Fruit fly (Drosophila melanogaster) whole organism, pupa: Measurements from ENCODE around the gene CG15478.

Experiments
- CG15710 ChIP-seq: fragments of 200-800 bp; sonication (Bioruptor generic); optimal IDR thresholded peaks from 2 replicates; lab custom pipeline; 2018; ENCODE audit warnings: missing biosample characterization, mild to moderate bottlenecking, missing genetic modification characterization, moderate library complexity
- Pif1A ChIP-seq: fragments of 200-800 bp; sonication (Bioruptor generic); optimal IDR thresholded peaks from 3 replicates; lab custom pipeline; 2016; ENCODE audit warnings: missing biosample characterization, missing genetic modification characterization

DNA sequence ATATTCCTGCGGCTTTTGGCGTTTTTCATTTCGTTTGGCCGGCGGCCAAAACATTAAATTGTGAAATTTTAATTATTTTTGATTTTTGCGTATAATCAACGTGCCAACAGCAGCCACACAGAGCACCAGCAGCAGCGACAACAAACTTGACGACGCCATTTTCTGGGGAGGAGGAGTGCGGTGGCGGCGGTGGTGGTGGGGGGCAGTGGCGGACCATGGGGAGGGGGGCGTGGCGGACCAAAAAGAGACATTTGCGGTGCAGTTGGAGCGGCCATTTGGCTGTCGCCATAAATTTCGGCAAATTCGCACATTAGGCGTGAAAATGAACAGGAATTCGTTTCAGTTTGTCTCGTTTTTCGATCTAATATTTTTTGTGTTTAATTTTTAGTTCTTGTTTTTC lies 53.8 kb downstream of the CG15478 start:
- TF ChIP-seq CG15710 (tag; lab: Kevin White, UChicago), result no peak
- TF ChIP-seq Pif1A (GFP tag; lab: Kevin White, UChicago), result no peak
